Worm (Caenorhabditis elegans) whole organism, midembryonic: Measurements from ENCODE around the gene fem-1.

Experiments used
- T22C8.4 ChIP-seq: fragments of 200-800 bp; sonication (Bioruptor generic); IDR thresholded peaks from 2 replicates; pipeline ENCODE4 v1.3.6; 2022; ENCODE audit warnings: missing genetic modification characterization, missing compliant biosample characterization
- ref-1 ChIP-seq: fragments of 200-800 bp; sonication (Bioruptor generic); conservative IDR thresholded peaks from 2 replicates; pipeline ENCODE4 v1.3.6; 2022; ENCODE audit warnings: missing genetic modification reagents, missing genetic modification characterization, missing compliant biosample characterization
- tab-1 ChIP-seq: fragments of 200-800 bp; sonication (Bioruptor generic); IDR thresholded peaks from 2 replicates; pipeline ENCODE4 v1.3.6; 2022; ENCODE audit warnings: missing genetic modification characterization, missing compliant biosample characterization

- TF ChIP-seq ref-1 (GFP tag; lab: Robert Waterston, UW) = no peak
- TF ChIP-seq tab-1 = no peak
- no peak for TF ChIP-seq T22C8.4 (GFP tag; lab: Robert Waterston, UW)
Observed at ce11 chrIV:5535780-5536179, 2.0 kb downstream of the fem-1 start.
